Worm (Caenorhabditis elegans) whole organism, L4 larva: ENCODE results near the gene lbp-4.

Experiments
- ceh-82 ChIP-seq: sonication (generic microtip); optimal IDR thresholded peaks from 2 replicates; lab custom pipeline; 2017; ENCODE audit warnings: missing biosample characterization, missing genetic modification characterization
- fos-1 ChIP-seq: fragments of 150-350 bp; optimal IDR thresholded peaks from 2 replicates; lab custom pipeline; 2014; ENCODE audit warnings: missing biosample characterization, missing genetic modification characterization
- hlh-30 ChIP-seq: sonication (generic microtip); optimal IDR thresholded peaks from 2 replicates; lab custom pipeline; 2017; ENCODE audit warnings: antibody characterized with exemption, mild to moderate bottlenecking, missing genetic modification characterization, missing compliant biosample characterization; ENCODE audit not compliant: insufficient read depth
- lin-38 ChIP-seq: fragments of 200-800 bp; sonication (Bioruptor generic); IDR thresholded peaks from 2 replicates; pipeline ENCODE4 v1.3.6; 2022; ENCODE audit warnings: missing genetic modification reagents, missing genetic modification characterization, missing compliant biosample characterization
- lsy-2 ChIP-seq, 2 experiments: fragments of 150-350 bp in 1 of 2; sonication (generic microtip) in 1 of 2; optimal IDR thresholded peaks; 2 replicates each; lab custom pipeline; 2014 to 2017; ENCODE audit warnings: missing biosample characterization in 2 of 2, missing genetic modification characterization in 2 of 2
- nhr-237 ChIP-seq: sonication (generic microtip); optimal IDR thresholded peaks from 2 replicates; lab custom pipeline; 2017; ENCODE audit warnings: missing biosample characterization, missing genetic modification characterization
- nhr-28 ChIP-seq: fragments of 150-350 bp; optimal IDR thresholded peaks from 2 replicates; lab custom pipeline; 2014; ENCODE audit warnings: missing biosample characterization, missing genetic modification characterization
- saeg-2 ChIP-seq: fragments of 200-800 bp; sonication (Bioruptor generic); IDR thresholded peaks from 2 replicates; pipeline ENCODE4 v1.3.6; 2022; ENCODE audit warnings: missing genetic modification reagents, missing genetic modification characterization, missing compliant biosample characterization
- sdz-12 ChIP-seq: fragments of 200-800 bp; sonication (Bioruptor generic); optimal IDR thresholded peaks from 2 replicates; lab custom pipeline; 2018; ENCODE audit warnings: mild to moderate bottlenecking, missing genetic modification characterization, missing compliant biosample characterization
- set-16 ChIP-seq: fragments of 200-800 bp; sonication (Bioruptor generic); IDR thresholded peaks from 2 replicates; pipeline ENCODE4 v1.3.6; 2022; ENCODE audit warnings: missing genetic modification reagents, missing genetic modification characterization, missing compliant biosample characterization
- spr-3 ChIP-seq: fragments of 200-800 bp; sonication (Bioruptor generic); optimal IDR thresholded peaks from 2 replicates; lab custom pipeline; 2018; ENCODE audit warnings: mild to moderate bottlenecking, missing genetic modification characterization, missing compliant biosample characterization

- TF ChIP-seq lsy-2 (tag; optimal IDR thresholded peaks at IDR 0.05; lab: Kevin White, UChicago) (no peak), spr-3 (GFP tag; lab: Kevin White, UChicago) (no peak), nhr-28 (tag; lab: Kevin White, UChicago) (no peak), fos-1 (tag; lab: Kevin White, UChicago) (no peak), hlh-30 (tag; lab: Kevin White, UChicago) (no peak), saeg-2 (GFP tag; lab: Robert Waterston, UW) (no peak), lin-38 (no peak), ceh-82 (no peak), nhr-237 (tag; lab: Kevin White, UChicago) (no peak), sdz-12 (no peak), set-16 (GFP tag; lab: Robert Waterston, UW) (no peak)
Measured at ce11 chrV:7870707-7871106, 50.3 kb downstream of the lbp-4 start, which contains the start of gene nipi-4.
